Worm (Caenorhabditis elegans): ENCODE results near the gene C29A12.6.

The C29A12.6 gene

DNA sequence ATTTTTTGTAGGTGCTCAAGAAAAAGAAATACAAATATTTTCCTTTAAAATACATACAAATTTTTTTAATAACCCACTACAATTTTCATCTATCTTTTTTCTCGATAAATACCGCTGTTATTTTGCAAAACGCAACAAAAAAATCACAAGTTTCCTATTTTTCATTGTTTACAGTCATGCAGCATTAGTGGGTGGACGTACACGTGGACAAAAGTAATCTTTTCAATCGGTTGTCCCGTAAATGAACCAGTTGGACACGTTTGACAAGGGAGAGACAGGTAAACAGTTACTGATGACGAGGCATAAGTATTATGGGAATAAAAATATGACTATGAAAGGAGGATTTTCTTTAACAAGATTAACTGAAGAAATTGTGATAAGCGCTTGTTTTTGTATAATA lies 26.2 kb downstream of the C29A12.6 start:
- no peak for TF ChIP-seq ZK546.5 (tag; optimal IDR thresholded peaks at IDR 0.05)
- no peak for TF ChIP-seq dmd-4 (tag; optimal IDR thresholded peaks at IDR 0.05)
- no peak for TF ChIP-seq ceh-16 (tag; optimal IDR thresholded peaks at IDR 0.05)
- no peak for TF ChIP-seq elt-3 (tag; optimal IDR thresholded peaks at IDR 0.05)
- peak; percentile 20 for TF ChIP-seq nhr-129 (tag; optimal IDR thresholded peaks at IDR 0.05)
- TF ChIP-seq nhr-77 (tag; optimal IDR thresholded peaks at IDR 0.05) = no peak
- no peak for TF ChIP-seq Y55F3AM.14 (GFP tag; optimal IDR thresholded peaks at IDR 0.05)

DNA sequence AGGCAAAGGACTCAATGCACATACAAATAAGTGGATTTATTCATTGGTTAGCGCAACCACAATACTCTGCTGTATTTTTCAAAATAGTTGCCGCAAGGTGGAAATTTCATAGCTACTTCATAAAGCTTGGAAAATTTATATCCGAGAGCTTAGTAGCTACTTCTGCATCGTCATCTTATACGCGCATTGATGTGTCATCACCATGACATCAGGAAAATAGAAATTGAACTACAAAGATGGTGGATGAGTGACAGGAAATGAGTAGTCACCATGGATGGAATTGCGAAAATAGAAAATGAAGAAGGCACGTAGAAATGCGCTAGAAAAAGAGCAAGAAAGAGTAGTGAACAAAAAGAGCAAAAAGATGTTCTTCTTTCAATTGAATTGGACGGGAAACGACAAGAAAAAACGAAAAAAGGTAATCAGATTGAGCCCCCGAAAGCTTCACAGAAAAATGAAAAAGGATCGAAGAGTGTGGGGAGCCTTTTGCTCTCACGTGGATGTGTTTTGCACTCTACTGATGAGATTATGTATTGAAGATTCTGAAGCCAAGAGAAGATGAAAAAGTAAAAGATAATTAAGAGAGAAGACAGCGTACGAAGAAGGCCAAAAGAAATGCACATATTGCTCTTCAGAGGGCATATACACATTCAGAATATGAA lies 28.1 kb downstream of the C29A12.6 start:
- TF ChIP-seq sem-4 (tag; optimal IDR thresholded peaks at IDR 0.05) (peak; percentile 44), mdl-1 (tag; optimal IDR thresholded peaks at IDR 0.05) (peak in 1 of 2 experiments; percentile 51), unc-55 (GFP tag; optimal IDR thresholded peaks at IDR 0.05) (no peak), R02D3.7 (tag; optimal IDR thresholded peaks at IDR 0.05) (no peak), dmd-4 (tag; optimal IDR thresholded peaks at IDR 0.05) (no peak), crh-2 (tag; optimal IDR thresholded peaks at IDR 0.05) (no peak), Y55F3AM.14 (GFP tag; optimal IDR thresholded peaks at IDR 0.05) (no peak), C34F6.9 (tag; optimal IDR thresholded peaks at IDR 0.05) (no peak), nhr-237 (tag; optimal IDR thresholded peaks at IDR 0.05) (no peak), nhr-11 (tag; optimal IDR thresholded peaks at IDR 0.05) (no peak), egl-27 (tag; optimal IDR thresholded peaks at IDR 0.05) (no peak), ztf-4 (tag; optimal IDR thresholded peaks at IDR 0.05) (no peak), F13H6.1 (tag; optimal IDR thresholded peaks at IDR 0.05) (peak; percentile 15), ceh-16 (tag; optimal IDR thresholded peaks at IDR 0.05) (no peak), nhr-23 (tag; optimal IDR thresholded peaks at IDR 0.05) (no peak), sma-9 (GFP tag; optimal IDR thresholded peaks at IDR 0.05) (peak; percentile 52), sma-9 (tag; optimal IDR thresholded peaks at IDR 0.05) (no peak), snpc-4 (tag; optimal IDR thresholded peaks at IDR 0.05) (no peak), nhr-129 (tag; optimal IDR thresholded peaks at IDR 0.05) (no peak), unc-39 (tag; optimal IDR thresholded peaks at IDR 0.05) (no peak), blmp-1 (tag; optimal IDR thresholded peaks at IDR 0.05; ENCODE audit: insufficient read depth) (no peak), sma-3 (GFP tag; optimal IDR thresholded peaks at IDR 0.05) (no peak), lsy-2 (tag; optimal IDR thresholded peaks at IDR 0.05) (peak in 1 of 2 experiments; percentile 7), zag-1 (tag; optimal IDR thresholded peaks at IDR 0.05) (peak; percentile 10), lin-11 (tag; optimal IDR thresholded peaks at IDR 0.05) (no peak), skn-1 (tag; optimal IDR thresholded peaks at IDR 0.05) (no peak), unc-62 (GFP tag; optimal IDR thresholded peaks at IDR 0.05) (no peak), ceh-82 (tag; optimal IDR thresholded peaks at IDR 0.05) (no peak), elt-3 (tag; optimal IDR thresholded peaks at IDR 0.05) (no peak), nhr-12 (tag; optimal IDR thresholded peaks at IDR 0.05) (no peak)

DNA sequence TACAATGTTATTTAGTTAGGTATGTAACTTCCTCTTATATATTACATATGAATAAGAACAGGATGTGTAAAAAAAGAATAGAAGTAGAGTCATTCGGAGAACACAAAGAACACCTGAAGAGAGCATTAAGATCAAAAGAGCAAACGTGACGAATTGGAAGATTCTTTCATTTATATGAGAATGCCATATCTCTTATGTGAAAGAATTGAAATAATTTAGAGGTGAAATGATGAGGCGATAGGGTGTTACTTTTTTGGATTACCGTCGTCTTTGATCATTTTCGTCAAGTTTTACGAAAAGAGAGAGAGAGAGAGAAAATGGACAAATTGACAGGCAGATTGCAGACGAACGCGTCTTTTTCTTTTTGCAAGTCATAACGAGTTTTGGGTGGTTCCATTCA lies 29.5 kb downstream of the C29A12.6 start:
- TF ChIP-seq crh-2 (tag; optimal IDR thresholded peaks at IDR 0.05) (peak; percentile 17), ztf-1 (GFP tag; conservative IDR thresholded peaks at IDR 0.05) (no peak), nhr-12 (tag; optimal IDR thresholded peaks at IDR 0.05) (no peak), lsy-2 (tag; optimal IDR thresholded peaks at IDR 0.05) (peak in 1 of 2 experiments; percentile 11), nhr-10 (tag; optimal IDR thresholded peaks at IDR 0.05) (no peak), lin-13 (GFP tag; optimal IDR thresholded peaks at IDR 0.05) (peak; percentile 7), gmeb-1 (tag; optimal IDR thresholded peaks at IDR 0.05) (no peak), unc-55 (GFP tag; optimal IDR thresholded peaks at IDR 0.05) (no peak), C34F6.9 (tag; optimal IDR thresholded peaks at IDR 0.05) (peak; percentile 32), sma-9 (GFP tag; optimal IDR thresholded peaks at IDR 0.05) (peak; percentile 60), sma-9 (tag; optimal IDR thresholded peaks at IDR 0.05) (no peak)

DNA sequence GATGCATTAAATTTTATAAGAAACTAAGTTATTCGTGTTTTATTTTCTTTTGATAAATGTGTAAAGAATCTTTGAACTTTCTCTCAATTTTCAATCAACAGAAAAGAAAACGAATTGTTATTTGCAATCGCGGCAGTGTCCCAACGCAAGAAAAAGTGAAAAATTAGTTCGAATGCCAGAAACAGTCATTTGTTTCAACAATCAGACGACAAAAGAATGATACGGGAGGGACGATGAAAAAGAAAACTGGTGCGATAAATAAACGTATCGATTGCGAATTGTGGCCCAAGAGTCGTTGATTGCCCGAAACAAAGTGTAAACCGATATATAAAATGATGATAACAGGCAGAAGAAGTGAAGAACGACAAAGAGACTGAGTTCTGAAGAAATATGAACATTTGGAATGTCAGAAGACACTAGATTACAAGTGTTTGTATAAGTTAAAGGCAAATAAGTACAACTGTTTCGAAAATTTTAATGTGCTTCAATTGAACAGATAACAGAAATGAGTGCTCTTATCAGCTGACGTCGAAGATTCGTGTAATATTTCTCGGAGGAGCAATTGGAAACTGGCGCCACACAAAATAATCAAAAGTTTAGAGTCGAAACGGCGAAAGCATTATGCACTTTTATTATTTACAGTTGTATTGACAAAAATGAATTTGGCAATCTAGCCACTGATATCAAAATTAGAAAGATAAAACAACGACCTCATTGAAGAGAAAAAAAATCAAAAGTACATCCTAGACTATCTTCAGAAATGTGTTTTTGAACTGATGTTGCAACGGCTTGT lies 31.0 kb downstream of the C29A12.6 start:
- TF ChIP-seq ztf-4 (tag; optimal IDR thresholded peaks at IDR 0.05) (no peak), blmp-1 (tag; optimal IDR thresholded peaks at IDR 0.05; ENCODE audit: insufficient read depth) (peak; percentile 42), C34F6.9 (tag; optimal IDR thresholded peaks at IDR 0.05) (peak; percentile 1), ztf-1 (GFP tag; conservative IDR thresholded peaks at IDR 0.05) (no peak), gmeb-1 (tag; optimal IDR thresholded peaks at IDR 0.05) (peak; percentile 19), lin-39 (tag; optimal IDR thresholded peaks at IDR 0.05) (no peak), zag-1 (tag; optimal IDR thresholded peaks at IDR 0.05) (no peak), peb-1 (tag; optimal IDR thresholded peaks at IDR 0.05) (no peak), fos-1 (tag; optimal IDR thresholded peaks at IDR 0.05) (peak; percentile 86), F13H6.1 (tag; optimal IDR thresholded peaks at IDR 0.05) (peak; percentile 6), nhr-129 (tag; optimal IDR thresholded peaks at IDR 0.05) (peak; percentile 13), crh-2 (tag; optimal IDR thresholded peaks at IDR 0.05) (no peak), nhr-21 (tag; optimal IDR thresholded peaks at IDR 0.05) (peak; percentile 9), nhr-11 (tag; optimal IDR thresholded peaks at IDR 0.05) (no peak), sma-9 (GFP tag; optimal IDR thresholded peaks at IDR 0.05) (peak; percentile 71), sma-9 (tag; optimal IDR thresholded peaks at IDR 0.05) (no peak), lin-11 (tag; optimal IDR thresholded peaks at IDR 0.05) (no peak), sma-3 (GFP tag; optimal IDR thresholded peaks at IDR 0.05) (peak; percentile 12), lsy-2 (tag; optimal IDR thresholded peaks at IDR 0.05) (peak in 1 of 2 experiments; percentile 7)
